Fruit fly (Drosophila melanogaster) whole organism: ENCODE results near the gene Chd64.

Experiments
- CG8478 ChIP-seq: fragments of >200 bp; optimal IDR thresholded peaks from 2 replicates; lab custom pipeline; 2018; ENCODE audit warnings: inconsistent platforms
- Dll ChIP-seq: fragments of >200 bp; optimal IDR thresholded peaks from 2 replicates; lab custom pipeline; 2017
- EcR ChIP-seq, 2 experiments: fragments of >200 bp; optimal IDR thresholded peaks; 2 replicates each; lab custom pipeline; 2017; ENCODE audit warnings: missing biosample characterization in 2 of 2, missing genetic modification characterization in 2 of 2, missing genetic modification reagents in 2 of 2
- pan ChIP-seq: fragments of >200 bp; optimal IDR thresholded peaks from 2 replicates; lab custom pipeline; 2017
- psq ChIP-seq: fragments of >200 bp; optimal IDR thresholded peaks from 2 replicates; lab custom pipeline; 2017
- usp ChIP-seq: fragments of >200 bp; optimal IDR thresholded peaks from 2 replicates; lab custom pipeline; 2017; ENCODE audit warnings: missing biosample characterization, missing genetic modification characterization, mixed read lengths

Chd64 gene

dm6 chr3L:4138804-4139521, 16.8 kb upstream of the Chd64 start, which contains the start of the genes Rop and Ras64B:
Gene Rop (minus strand): TSS chr3L:4138996.
Gene Ras64B (plus strand): TSS chr3L:4139076.
- TF ChIP-seq usp (GFP tag; lab: Kevin White, UChicago) (no peak), pan (lab: Kevin White, UChicago) (no peak), CG8478 (no peak), psq (lab: Kevin White, UChicago) (no peak), Dll (lab: Kevin White, UChicago) (no peak), EcR (GFP tag; optimal IDR thresholded peaks at IDR 0.05; lab: Kevin White, UChicago) (no peak)

dm6 chr3L:4135857-4136256, 13.7 kb upstream of the Chd64 start, which contains the start of gene RfC4:
Gene RfC4 (minus strand): TSS chr3L:4136038.
- TF ChIP-seq pan (lab: Kevin White, UChicago) (no peak), usp (GFP tag; lab: Kevin White, UChicago) (no peak), CG8478 (no peak), psq (lab: Kevin White, UChicago) (no peak), Dll (lab: Kevin White, UChicago) (no peak), EcR (GFP tag; optimal IDR thresholded peaks at IDR 0.05; lab: Kevin White, UChicago) (no peak)

dm6 chr3L:4133724-4134678, 11.8 kb upstream of the Chd64 start, which contains the start of gene ens:
Gene ens (minus strand): TSS chr3L:4134550.
- TF ChIP-seq Dll (lab: Kevin White, UChicago) (no peak), pan (lab: Kevin White, UChicago) (no peak), EcR (GFP tag; optimal IDR thresholded peaks at IDR 0.05; lab: Kevin White, UChicago) (no peak), CG8478 (no peak), psq (lab: Kevin White, UChicago) (no peak), usp (GFP tag; lab: Kevin White, UChicago) (no peak)

dm6 chr3L:4132585-4132984, 10.4 kb upstream of the Chd64 start:
- no peak for TF ChIP-seq CG8478
- no peak for TF ChIP-seq EcR (GFP tag; optimal IDR thresholded peaks at IDR 0.05; lab: Kevin White, UChicago)
- TF ChIP-seq pan (lab: Kevin White, UChicago): no peak
- TF ChIP-seq usp (GFP tag; lab: Kevin White, UChicago): no peak
- no peak for TF ChIP-seq psq (lab: Kevin White, UChicago)
- TF ChIP-seq Dll (lab: Kevin White, UChicago): no peak

- TF ChIP-seq CG8478 (no peak), psq (lab: Kevin White, UChicago) (no peak), EcR (GFP tag; optimal IDR thresholded peaks at IDR 0.05; lab: Kevin White, UChicago) (no peak), Dll (lab: Kevin White, UChicago) (no peak), usp (GFP tag; lab: Kevin White, UChicago) (no peak), pan (lab: Kevin White, UChicago) (no peak)
Measured at dm6 chr3L:4130743-4131142, 8.6 kb upstream of the Chd64 start.

dm6 chr3L:4128579-4128978, 6.4 kb upstream of the Chd64 start:
- TF ChIP-seq pan (lab: Kevin White, UChicago): no peak
- no peak for TF ChIP-seq psq (lab: Kevin White, UChicago)
- no peak for TF ChIP-seq usp (GFP tag; lab: Kevin White, UChicago)
- TF ChIP-seq Dll (lab: Kevin White, UChicago): no peak
- TF ChIP-seq EcR (GFP tag; optimal IDR thresholded peaks at IDR 0.05; lab: Kevin White, UChicago): no peak
- no peak for TF ChIP-seq CG8478

dm6 chr3L:4125709-4126108, 3.5 kb upstream of the Chd64 start:
- no peak for TF ChIP-seq CG8478
- no peak for TF ChIP-seq pan (lab: Kevin White, UChicago)
- no peak for TF ChIP-seq usp (GFP tag; lab: Kevin White, UChicago)
- TF ChIP-seq psq (lab: Kevin White, UChicago): no peak

- TF ChIP-seq psq (lab: Kevin White, UChicago) (no peak), Dll (lab: Kevin White, UChicago) (no peak), usp (GFP tag; lab: Kevin White, UChicago) (no peak), pan (lab: Kevin White, UChicago) (no peak), EcR (GFP tag; optimal IDR thresholded peaks at IDR 0.05; lab: Kevin White, UChicago) (no peak), CG8478 (no peak)
Measured at dm6 chr3L:4121589-4121988, 599 bp downstream of the Chd64 start.

dm6 chr3L:4120358-4121349, 1.5 kb downstream of the Chd64 start:
- no peak for TF ChIP-seq usp (GFP tag; lab: Kevin White, UChicago)
- TF ChIP-seq EcR (GFP tag; optimal IDR thresholded peaks at IDR 0.05; lab: Kevin White, UChicago): no peak
- no peak for TF ChIP-seq Dll (lab: Kevin White, UChicago)
- no peak for TF ChIP-seq pan (lab: Kevin White, UChicago)
- no peak for TF ChIP-seq psq (lab: Kevin White, UChicago)
- no peak for TF ChIP-seq CG8478

dm6 chr3L:4119636-4120357, 2.4 kb downstream of the Chd64 start:
- no peak for TF ChIP-seq pan (lab: Kevin White, UChicago)
